Worm (Caenorhabditis elegans) whole organism, L1 larva: ENCODE measurements around the gene ubc-26.
A peak's percentile ranks its signal among the peaks of the same experiment; 100 is the strongest.

Experiments
- C16A3.4 ChIP-seq: fragments of 150-350 bp; optimal IDR thresholded peaks from 2 replicates; lab custom pipeline; 2014; ENCODE audit warnings: missing biosample characterization, missing genetic modification characterization
- C34B4.2 ChIP-seq: sonication (generic microtip); optimal IDR thresholded peaks from 2 replicates; lab custom pipeline; 2017; ENCODE audit warnings: mild to moderate bottlenecking, missing genetic modification characterization, missing compliant biosample characterization
- F16B12.6 ChIP-seq: fragments of 150-350 bp; optimal IDR thresholded peaks from 2 replicates; lab custom pipeline; 2014; ENCODE audit warnings: missing biosample characterization, missing genetic modification characterization
- Y116A8C.19 ChIP-seq: sonication (generic microtip); optimal IDR thresholded peaks from 2 replicates; lab custom pipeline; 2016; ENCODE audit warnings: missing compliant biosample characterization, missing genetic modification characterization, borderline replicate concordance
- alr-1 ChIP-seq: fragments of 200-800 bp; sonication (Bioruptor generic); optimal IDR thresholded peaks from 2 replicates; lab custom pipeline; 2018; ENCODE audit warnings: borderline replicate concordance, mild to moderate bottlenecking, missing genetic modification characterization, missing compliant biosample characterization
- aly-2 ChIP-seq: fragments of 150-350 bp; optimal IDR thresholded peaks from 2 replicates; lab custom pipeline; 2014; ENCODE audit warnings: missing biosample characterization, missing genetic modification characterization
- ama-1 ChIP-seq: fragments of 150-350 bp; optimal IDR thresholded peaks from 2 replicates; lab custom pipeline; 2014
- ceh-63 ChIP-seq: fragments of 200-800 bp; sonication (Bioruptor generic); optimal IDR thresholded peaks from 2 replicates; lab custom pipeline; 2018; ENCODE audit warnings: mild to moderate bottlenecking, missing genetic modification characterization, missing compliant biosample characterization
- ceh-88 ChIP-seq: fragments of 200-800 bp; sonication (Bioruptor generic); IDR thresholded peaks from 2 replicates; pipeline ENCODE4 v1.3.6; 2022; ENCODE audit warnings: missing genetic modification characterization, missing compliant biosample characterization
- ceh-90 ChIP-seq: sonication (generic microtip); optimal IDR thresholded peaks from 2 replicates; lab custom pipeline; 2016; ENCODE audit warnings: missing genetic modification characterization, missing compliant biosample characterization
- ces-1 ChIP-seq: fragments of 150-350 bp; optimal IDR thresholded peaks from 2 replicates; lab custom pipeline; 2014; ENCODE audit warnings: missing biosample characterization, missing genetic modification reagents, missing genetic modification characterization
- dpl-1 ChIP-seq, 3 experiments: fragments of 150-350 bp in 2 of 3; sonication (generic microtip) in 1 of 3; optimal IDR thresholded peaks; 2 replicates each; lab custom pipeline; 2014 to 2017; ENCODE audit warnings: missing biosample characterization in 3 of 3, missing genetic modification characterization in 3 of 3, missing genetic modification reagents in 3 of 3
- efl-1 ChIP-seq, 4 experiments: fragments of 150-350 bp; optimal IDR thresholded peaks in 3 of 4; peaks in 1 of 4; 1 replicate in 1 of 4; 2 replicates in 3 of 4; lab custom pipeline; 2014; ENCODE audit warnings: missing biosample characterization in 2 of 4, missing genetic modification characterization in 2 of 4, missing genetic modification reagents in 2 of 4
- efl-3 ChIP-seq: fragments of 200-800 bp; sonication (Bioruptor generic); optimal IDR thresholded peaks from 2 replicates; lab custom pipeline; 2018; ENCODE audit warnings: mild to moderate bottlenecking, missing genetic modification characterization, missing compliant biosample characterization
- egl-13 ChIP-seq: sonication (generic microtip); optimal IDR thresholded peaks from 2 replicates; lab custom pipeline; 2016; ENCODE audit warnings: missing genotype, missing genetic modification reagents, missing genetic modification characterization, missing compliant biosample characterization
- elt-2 ChIP-seq: sonication (generic microtip); optimal IDR thresholded peaks from 2 replicates; lab custom pipeline; 2016; ENCODE audit warnings: missing genetic modification characterization, mild to moderate bottlenecking, inconsistent platforms, missing compliant biosample characterization, missing genetic modification reagents
- ets-5 ChIP-seq: fragments of 200-800 bp; sonication (Bioruptor generic); IDR thresholded peaks from 2 replicates; pipeline ENCODE4 v1.3.6; 2022; ENCODE audit warnings: missing genetic modification characterization, missing compliant biosample characterization
- fkh-10 ChIP-seq: sonication (generic microtip); optimal IDR thresholded peaks from 2 replicates; lab custom pipeline; 2017; ENCODE audit warnings: missing biosample characterization, missing genetic modification reagents, missing genetic modification characterization
- grh-1 ChIP-seq: fragments of 200-800 bp; sonication (Bioruptor generic); IDR thresholded peaks from 2 replicates; pipeline ENCODE4 v1.3.6; 2022; ENCODE audit warnings: missing genetic modification reagents, missing genetic modification characterization, missing compliant biosample characterization
- hlh-17 ChIP-seq: fragments of 200-800 bp; sonication (Bioruptor generic); optimal IDR thresholded peaks from 2 replicates; lab custom pipeline; 2018; ENCODE audit warnings: missing genetic modification characterization, mild to moderate bottlenecking, missing compliant biosample characterization, moderate library complexity, borderline replicate concordance
- irx-1 ChIP-seq: sonication (generic microtip); optimal IDR thresholded peaks from 2 replicates; lab custom pipeline; 2016; ENCODE audit warnings: missing genetic modification characterization, missing compliant biosample characterization
- isw-1 ChIP-seq: fragments of 200-800 bp; sonication (Bioruptor generic); IDR thresholded peaks from 2 replicates; pipeline ENCODE4 v1.3.6; 2022; ENCODE audit warnings: missing genetic modification characterization, missing compliant biosample characterization
- jun-1 ChIP-seq: fragments of 150-350 bp; optimal IDR thresholded peaks from 2 replicates; lab custom pipeline; 2014; ENCODE audit warnings: missing biosample characterization, missing genetic modification reagents, missing genetic modification characterization
- lin-13 ChIP-seq: fragments of 150-350 bp; optimal IDR thresholded peaks from 2 replicates; lab custom pipeline; 2014; ENCODE audit warnings: missing biosample characterization, missing genetic modification reagents, missing genetic modification characterization
- lin-14 ChIP-seq: fragments of 200-800 bp; sonication (Bioruptor generic); optimal IDR thresholded peaks from 2 replicates; lab custom pipeline; 2018; ENCODE audit warnings: mild to moderate bottlenecking, missing genetic modification characterization, moderate library complexity, missing compliant biosample characterization
- lin-39 ChIP-seq: fragments of 150-350 bp; optimal IDR thresholded peaks from 2 replicates; lab custom pipeline; 2014; ENCODE audit warnings: missing biosample characterization, missing genetic modification reagents, missing genetic modification characterization
- lsy-2 ChIP-seq, 2 experiments: fragments of 150-350 bp; optimal IDR thresholded peaks; 2 replicates each; lab custom pipeline; 2014; ENCODE audit warnings: missing biosample characterization in 2 of 2, missing genetic modification characterization in 2 of 2
- mdl-1 ChIP-seq, 2 experiments: fragments of 150-350 bp; optimal IDR thresholded peaks; 2 replicates each; lab custom pipeline; 2014 to 2017; ENCODE audit warnings: missing biosample characterization in 2 of 2, missing genetic modification characterization in 2 of 2, inconsistent platforms in 1 of 2
- nhr-20 ChIP-seq: sonication (generic microtip); optimal IDR thresholded peaks from 2 replicates; lab custom pipeline; 2016; ENCODE audit warnings: mild to moderate bottlenecking, missing genetic modification characterization, missing compliant biosample characterization
- nhr-28 ChIP-seq: fragments of 150-350 bp; optimal IDR thresholded peaks from 2 replicates; lab custom pipeline; 2014; ENCODE audit warnings: missing biosample characterization, missing genetic modification characterization
- nhr-47 ChIP-seq: sonication (generic microtip); optimal IDR thresholded peaks from 2 replicates; lab custom pipeline; 2016; ENCODE audit warnings: mild to moderate bottlenecking, missing genetic modification characterization, moderate library complexity, missing compliant biosample characterization
- nhr-71 ChIP-seq: sonication (generic microtip); optimal IDR thresholded peaks from 2 replicates; lab custom pipeline; 2016; ENCODE audit warnings: mild to moderate bottlenecking, missing genetic modification characterization, moderate library complexity, missing compliant biosample characterization
- nhr-76 ChIP-seq: sonication (generic microtip); optimal IDR thresholded peaks from 2 replicates; lab custom pipeline; 2017; ENCODE audit warnings: missing biosample characterization, missing genetic modification characterization
- nhr-77 ChIP-seq: fragments of 150-350 bp; optimal IDR thresholded peaks from 2 replicates; lab custom pipeline; 2014; ENCODE audit warnings: missing biosample characterization, missing genetic modification characterization
- nhr-84 ChIP-seq: sonication (generic microtip); optimal IDR thresholded peaks from 2 replicates; lab custom pipeline; 2017; ENCODE audit warnings: missing biosample characterization, missing genetic modification characterization
- nhr-90 ChIP-seq: sonication (generic microtip); optimal IDR thresholded peaks from 2 replicates; lab custom pipeline; 2016; ENCODE audit warnings: mild to moderate bottlenecking, missing genetic modification characterization, missing compliant biosample characterization; ENCODE audit not compliant: poor library complexity
- pax-3 ChIP-seq: fragments of 200-800 bp; sonication (Bioruptor generic); optimal IDR thresholded peaks from 2 replicates; lab custom pipeline; 2018; ENCODE audit warnings: mild to moderate bottlenecking, missing genetic modification characterization, moderate library complexity, missing compliant biosample characterization
- rnt-1 ChIP-seq: sonication (generic microtip); optimal IDR thresholded peaks from 2 replicates; lab custom pipeline; 2016; ENCODE audit warnings: mild to moderate bottlenecking, missing genetic modification characterization, moderate library complexity, missing compliant biosample characterization
- snu-23 ChIP-seq: sonication (generic microtip); optimal IDR thresholded peaks from 2 replicates; lab custom pipeline; 2016; ENCODE audit warnings: missing genetic modification characterization, missing compliant biosample characterization
- sptf-1 ChIP-seq: fragments of 150-350 bp; optimal IDR thresholded peaks from 2 replicates; lab custom pipeline; 2014; ENCODE audit warnings: missing biosample characterization, missing genetic modification characterization
- swsn-7 ChIP-seq: sonication (generic microtip); optimal IDR thresholded peaks from 2 replicates; lab custom pipeline; 2016; ENCODE audit warnings: missing genetic modification characterization, missing compliant biosample characterization
- tbx-2 ChIP-seq: sonication (generic microtip); optimal IDR thresholded peaks from 2 replicates; lab custom pipeline; 2016; ENCODE audit warnings: missing genetic modification characterization, missing compliant biosample characterization
- tlp-1 ChIP-seq: fragments of 150-350 bp; optimal IDR thresholded peaks from 2 replicates; lab custom pipeline; 2014; ENCODE audit warnings: missing biosample characterization, missing genetic modification characterization
- unc-130 ChIP-seq: fragments of 150-350 bp; optimal IDR thresholded peaks from 2 replicates; lab custom pipeline; 2017; ENCODE audit warnings: missing biosample characterization, missing genetic modification characterization, inconsistent platforms
- unc-30 ChIP-seq: sonication (generic microtip); optimal IDR thresholded peaks from 2 replicates; lab custom pipeline; 2017; ENCODE audit warnings: missing biosample characterization, missing genetic modification characterization
- unc-98 ChIP-seq: fragments of 200-800 bp; sonication (Bioruptor generic); IDR thresholded peaks from 2 replicates; pipeline ENCODE4 v1.3.6; 2022; ENCODE audit warnings: missing genetic modification characterization, missing compliant biosample characterization
- vab-15 ChIP-seq: sonication (generic microtip); optimal IDR thresholded peaks from 2 replicates; lab custom pipeline; 2017; ENCODE audit warnings: missing genotype, mild to moderate bottlenecking, missing genetic modification characterization, missing compliant biosample characterization
- xbp-1 ChIP-seq: sonication (generic microtip); optimal IDR thresholded peaks from 2 replicates; lab custom pipeline; 2016; ENCODE audit warnings: missing genetic modification characterization, missing compliant biosample characterization
- zag-1 ChIP-seq: fragments of 150-350 bp; optimal IDR thresholded peaks from 2 replicates; lab custom pipeline; 2014; ENCODE audit warnings: missing biosample characterization, missing genetic modification characterization
- zip-4 ChIP-seq: fragments of 200-800 bp; sonication (Bioruptor generic); optimal IDR thresholded peaks from 2 replicates; lab custom pipeline; 2018; ENCODE audit warnings: mild to moderate bottlenecking, missing genetic modification characterization, moderate library complexity, missing compliant biosample characterization

Gene ubc-26

DNA sequence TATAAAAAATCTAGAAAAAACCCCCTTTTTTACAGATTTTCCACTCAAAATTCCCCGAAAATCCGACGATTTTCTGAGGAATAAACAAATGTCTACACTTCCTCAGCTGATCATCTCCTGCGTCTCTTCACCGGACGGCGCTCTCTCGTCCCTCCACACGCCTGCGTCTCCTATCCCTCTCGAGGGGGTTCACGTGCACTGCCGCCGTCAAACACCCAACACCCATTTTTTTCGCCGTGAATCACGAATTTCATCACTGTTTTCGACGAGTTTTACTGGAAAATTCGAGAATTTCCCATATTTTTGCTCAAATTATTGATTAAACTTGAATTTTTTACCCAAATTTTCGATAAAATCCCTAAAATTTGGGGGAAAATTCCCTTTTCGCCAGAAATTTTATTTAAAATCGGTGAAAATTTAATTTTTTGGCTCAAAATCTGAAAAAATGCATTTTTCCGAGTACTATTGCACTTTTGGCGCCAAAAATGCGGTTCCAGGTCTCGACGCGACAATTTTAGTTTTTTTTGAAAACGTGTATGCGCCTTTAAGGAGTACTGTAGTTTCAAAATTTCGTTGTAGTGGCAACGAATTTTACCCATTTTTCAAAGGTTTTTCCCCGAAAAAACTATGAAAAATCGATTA lies 20.8 kb upstream of the ubc-26 start (continued):
- no peak for TF ChIP-seq ceh-63 (GFP tag; lab: Kevin White, UChicago)
- TF ChIP-seq zip-4 (GFP tag; lab: Kevin White, UChicago), result no peak
- TF ChIP-seq F16B12.6 (tag; lab: Kevin White, UChicago), result no peak
- TF ChIP-seq Y116A8C.19 (tag; lab: Kevin White, UChicago), result no peak
- TF ChIP-seq ces-1, result no peak
- TF ChIP-seq isw-1 (GFP tag; lab: Robert Waterston, UW), result peak; percentile 32
- no peak for TF ChIP-seq ama-1 (lab: Kevin White, UChicago)
- no peak for TF ChIP-seq ceh-88 (GFP tag; lab: Robert Waterston, UW)
- TF ChIP-seq nhr-20 (tag; lab: Kevin White, UChicago), result no peak
- TF ChIP-seq efl-1 (optimal IDR thresholded peaks at IDR 0.05; lab: Kevin White, UChicago), result peak; percentile 74 to 86
- peak; percentile 62 to 92 for TF ChIP-seq efl-1 (GFP tag; optimal IDR thresholded peaks at IDR 0.05 in 1 of 2; lab: Kevin White, UChicago)
- no peak for TF ChIP-seq egl-13 (tag; lab: Kevin White, UChicago)
- TF ChIP-seq nhr-76 (tag; lab: Kevin White, UChicago), result no peak
- no peak for TF ChIP-seq alr-1 (tag; lab: Kevin White, UChicago)
- TF ChIP-seq grh-1 (GFP tag; lab: Robert Waterston, UW), result no peak
- no peak for TF ChIP-seq aly-2 (tag; lab: Kevin White, UChicago)
- TF ChIP-seq fkh-10 (GFP tag; lab: Kevin White, UChicago), result no peak
- TF ChIP-seq C34B4.2 (tag; lab: Kevin White, UChicago), result no peak
- no peak for TF ChIP-seq vab-15 (tag; lab: Kevin White, UChicago)
- TF ChIP-seq C16A3.4 (tag; lab: Kevin White, UChicago), result no peak
- no peak for TF ChIP-seq lin-39 (tag; lab: Kevin White, UChicago)
- TF ChIP-seq nhr-84 (tag; lab: Kevin White, UChicago), result no peak
- TF ChIP-seq nhr-28, result no peak
- no peak for TF ChIP-seq sptf-1 (tag; lab: Kevin White, UChicago)
- peak; percentile 22 to 52 (median 44) for TF ChIP-seq dpl-1 (GFP tag; optimal IDR thresholded peaks at IDR 0.05; lab: Kevin White, UChicago)
- no peak for TF ChIP-seq elt-2 (tag; lab: Kevin White, UChicago)
- TF ChIP-seq lsy-2 (tag; optimal IDR thresholded peaks at IDR 0.05; lab: Kevin White, UChicago), result peak; percentile 45 to 62
- TF ChIP-seq jun-1 (tag; lab: Kevin White, UChicago), result peak; percentile 49
- TF ChIP-seq ceh-90, result no peak
- TF ChIP-seq ets-5, result no peak
- TF ChIP-seq zag-1 (tag; lab: Kevin White, UChicago), result no peak
- peak; percentile 21 for TF ChIP-seq nhr-90 (tag; lab: Kevin White, UChicago)
- TF ChIP-seq pax-3, result peak; percentile 54
- TF ChIP-seq lin-14 (GFP tag; lab: Kevin White, UChicago), result peak; percentile 85
- TF ChIP-seq unc-30 (tag; lab: Kevin White, UChicago), result no peak
- TF ChIP-seq unc-98 (GFP tag; lab: Robert Waterston, UW), result 0 out of 2 replicates have a peak, but pooled peaks have one; percentile 34
- peak; percentile 79 for TF ChIP-seq nhr-71 (tag; lab: Kevin White, UChicago)
- peak; percentile 53 for TF ChIP-seq tbx-2 (tag; lab: Kevin White, UChicago)
- peak; percentile 7 for TF ChIP-seq irx-1 (tag; lab: Kevin White, UChicago)
- TF ChIP-seq swsn-7 (tag; lab: Kevin White, UChicago), result peak; percentile 67
- peak; percentile 66 for TF ChIP-seq nhr-47 (tag; lab: Kevin White, UChicago)
- TF ChIP-seq efl-3, result no peak

ce11 chrII:2920234-2920633 lies 20.1 kb upstream of the ubc-26 start:
- no peak for TF ChIP-seq rnt-1 (tag; lab: Kevin White, UChicago)
- no peak for TF ChIP-seq mdl-1 (tag; optimal IDR thresholded peaks at IDR 0.05; lab: Kevin White, UChicago)
- TF ChIP-seq hlh-17, result no peak
- no peak for TF ChIP-seq lin-13 (GFP tag; lab: Kevin White, UChicago)
- no peak for TF ChIP-seq xbp-1 (tag; lab: Kevin White, UChicago)
- TF ChIP-seq snu-23 (GFP tag; lab: Kevin White, UChicago), result no peak
- no peak for TF ChIP-seq efl-3
- TF ChIP-seq tbx-2 (tag; lab: Kevin White, UChicago), result no peak
- TF ChIP-seq tlp-1 (tag; lab: Kevin White, UChicago), result no peak
- TF ChIP-seq ceh-90, result no peak
- TF ChIP-seq aly-2 (tag; lab: Kevin White, UChicago), result no peak
- TF ChIP-seq nhr-77 (tag; lab: Kevin White, UChicago), result no peak
- TF ChIP-seq nhr-28, result no peak
- no peak for TF ChIP-seq ama-1 (lab: Kevin White, UChicago)
- no peak for TF ChIP-seq unc-130 (tag; lab: Kevin White, UChicago)
- no peak for TF ChIP-seq irx-1 (tag; lab: Kevin White, UChicago)
